Worm (Caenorhabditis elegans): Measurements from ENCODE around the gene ZK105.13.

ce11 chrV:7713691-7714090 is 719 bp upstream of the ZK105.13 start, which contains the start of gene ZK105.1:
- no peak for TF ChIP-seq pha-4 (tag; optimal IDR thresholded peaks at IDR 0.05)
- TF ChIP-seq unc-62 (GFP tag; optimal IDR thresholded peaks at IDR 0.05) = no peak
- TF ChIP-seq ces-1 (GFP tag; optimal IDR thresholded peaks at IDR 0.05) = no peak
